Worm (Caenorhabditis elegans) whole organism, midembryonic: Measurements from ENCODE around the gene F01D5.1.

Source experiments
- T22C8.4 ChIP-seq: fragments of 200-800 bp; sonication (Bioruptor generic); IDR thresholded peaks from 2 replicates; pipeline ENCODE4 v1.3.6; 2022; ENCODE audit warnings: missing genetic modification characterization, missing compliant biosample characterization
- flt-1 ChIP-seq: fragments of 200-800 bp; sonication (Bioruptor generic); IDR thresholded peaks from 2 replicates; pipeline ENCODE4 v1.3.6; 2022; ENCODE audit warnings: missing genetic modification characterization, missing compliant biosample characterization
- klf-2 ChIP-seq: fragments of 200-800 bp; sonication (Bioruptor generic); conservative IDR thresholded peaks from 2 replicates; pipeline ENCODE4 v1.3.6; 2022; ENCODE audit warnings: missing genetic modification reagents, missing genetic modification characterization, missing compliant biosample characterization
- ref-1 ChIP-seq: fragments of 200-800 bp; sonication (Bioruptor generic); conservative IDR thresholded peaks from 2 replicates; pipeline ENCODE4 v1.3.6; 2022; ENCODE audit warnings: missing genetic modification reagents, missing genetic modification characterization, missing compliant biosample characterization
- ztf-23 ChIP-seq: fragments of 200-800 bp; sonication (Bioruptor generic); IDR thresholded peaks from 2 replicates; pipeline ENCODE4 v1.3.6; 2022; ENCODE audit warnings: missing genetic modification reagents, missing genetic modification characterization, missing compliant biosample characterization
- ztf-29 ChIP-seq: fragments of 200-800 bp; sonication (Bioruptor generic); IDR thresholded peaks from 2 replicates; pipeline ENCODE4 v1.3.6; 2022; ENCODE audit warnings: missing genetic modification reagents, missing genetic modification characterization, missing compliant biosample characterization

- TF ChIP-seq klf-2 (no peak), ztf-23 (GFP tag; lab: Robert Waterston, UW) (no peak), ref-1 (GFP tag; lab: Robert Waterston, UW) (no peak), flt-1 (no peak), T22C8.4 (GFP tag; lab: Robert Waterston, UW) (no peak), ztf-29 (GFP tag; lab: Robert Waterston, UW) (no peak)
Measured at ce11 chrII:14006210-14006609, 8.8 kb upstream of the F01D5.1 start, which contains the start of gene F01D5.6.
